Fruit fly (Drosophila melanogaster): ENCODE data around the gene CG5746.

The CG5746 gene

DNA sequence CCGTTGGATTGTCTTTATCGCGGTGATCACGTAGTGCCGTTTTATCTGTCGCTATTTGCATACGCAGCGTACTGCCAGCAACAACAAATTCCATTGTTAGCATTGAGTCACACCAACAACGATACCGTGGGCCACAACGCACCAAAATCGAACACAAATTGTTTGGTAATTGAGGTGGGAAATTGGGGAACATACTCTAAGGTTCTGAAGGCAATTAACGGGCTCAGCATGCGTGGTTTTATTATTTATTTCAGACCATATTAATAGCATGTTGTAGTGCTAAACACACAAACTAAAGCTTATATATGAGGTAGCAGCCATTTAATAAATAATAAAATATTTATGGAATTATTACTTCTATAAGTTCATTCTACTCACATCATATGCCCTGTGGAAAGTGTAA lies 50.1 kb downstream of the CG5746 start (continued):
- TF ChIP-seq pzg (GFP tag; optimal IDR thresholded peaks at IDR 0.05): no peak
- TF ChIP-seq Nf-YC (tag; optimal IDR thresholded peaks at IDR 0.05): no peak
- TF ChIP-seq CG1647 (GFP tag; optimal IDR thresholded peaks at IDR 0.05): no peak
- TF ChIP-seq pnt (GFP tag; optimal IDR thresholded peaks at IDR 0.05): no peak
- TF ChIP-seq CG6272 (GFP tag; IDR thresholded peaks at IDR 0.05): no peak
- no peak for TF ChIP-seq CG11247 (GFP tag; IDR thresholded peaks at IDR 0.05)
- TF ChIP-seq Bteb2 (GFP tag; optimal IDR thresholded peaks at IDR 0.05): no peak
- peak; percentile 6 for TF ChIP-seq gsb-n (tag; optimal IDR thresholded peaks at IDR 0.05)
- no peak for TF ChIP-seq CG10543 (GFP tag; optimal IDR thresholded peaks at IDR 0.05)
- TF ChIP-seq CG34224 (GFP tag; IDR thresholded peaks at IDR 0.05; ENCODE audit: partially characterized antibody): no peak
- no peak for TF ChIP-seq Spps (tag; optimal IDR thresholded peaks at IDR 0.05)
- TF ChIP-seq CG7928 (GFP tag; optimal IDR thresholded peaks at IDR 0.05): no peak
- no peak for TF ChIP-seq ac (GFP tag; optimal IDR thresholded peaks at IDR 0.05)
- no peak for TF ChIP-seq CG15514 (GFP tag; optimal IDR thresholded peaks at IDR 0.05)
- peak; percentile 0 for TF ChIP-seq CG10209 (GFP tag; optimal IDR thresholded peaks at IDR 0.05)
- TF ChIP-seq CG12744 (GFP tag; optimal IDR thresholded peaks at IDR 0.05): no peak
- no peak for TF ChIP-seq CG10431 (GFP tag; optimal IDR thresholded peaks at IDR 0.05)
- TF ChIP-seq lilli (GFP tag; optimal IDR thresholded peaks at IDR 0.05): no peak
- TF ChIP-seq z (GFP tag; IDR thresholded peaks at IDR 0.05): no peak
- TF ChIP-seq CG30431 (GFP tag; optimal IDR thresholded peaks at IDR 0.05): no peak
- no peak for TF ChIP-seq sim (GFP tag; IDR thresholded peaks at IDR 0.05)
- no peak for TF ChIP-seq HmgZ (tag; optimal IDR thresholded peaks at IDR 0.05)
- TF ChIP-seq Trl (optimal IDR thresholded peaks at IDR 0.05): no peak
- no peak for TF ChIP-seq Trl (GFP tag; optimal IDR thresholded peaks at IDR 0.05)
- TF ChIP-seq inv (GFP tag; IDR thresholded peaks at IDR 0.05; ENCODE audit: partially characterized antibody): no peak
- no peak for TF ChIP-seq BEAF-32 (GFP tag; optimal IDR thresholded peaks at IDR 0.05)
- TF ChIP-seq yki (optimal IDR thresholded peaks at IDR 0.05): no peak
- no peak for TF ChIP-seq bcd (GFP tag; optimal IDR thresholded peaks at IDR 0.05)
- TF ChIP-seq sc (optimal IDR thresholded peaks at IDR 0.05): no peak
- TF ChIP-seq sc (GFP tag; optimal IDR thresholded peaks at IDR 0.05): peak; percentile 10
- TF ChIP-seq CG32767 (GFP tag; IDR thresholded peaks at IDR 0.05): no peak
- no peak for TF ChIP-seq h (optimal IDR thresholded peaks at IDR 0.05)
- peak; percentile 26 for TF ChIP-seq CG14710 (tag; optimal IDR thresholded peaks at IDR 0.05)
- TF ChIP-seq MESR4 (GFP tag; optimal IDR thresholded peaks at IDR 0.05): no peak
- no peak for TF ChIP-seq zfh2 (GFP tag; optimal IDR thresholded peaks at IDR 0.05)
- TF ChIP-seq CG31224 (GFP tag; IDR thresholded peaks at IDR 0.05): no peak
- TF ChIP-seq CG1024 (GFP tag; IDR thresholded peaks at IDR 0.05): no peak
- TF ChIP-seq Dp (GFP tag; optimal IDR thresholded peaks at IDR 0.05): no peak
- no peak for TF ChIP-seq CG12299 (tag; optimal IDR thresholded peaks at IDR 0.05)
- TF ChIP-seq Meics (GFP tag; optimal IDR thresholded peaks at IDR 0.05): peak; percentile 29
- peak; percentile 39 for TF ChIP-seq CG11504 (tag; optimal IDR thresholded peaks at IDR 0.05)
- peak; percentile 24 for TF ChIP-seq nmo (GFP tag; optimal IDR thresholded peaks at IDR 0.05)
- peak in 1 of 2 experiments; percentile 5 for TF ChIP-seq Pdp1 (GFP tag; optimal IDR thresholded peaks at IDR 0.05)
- TF ChIP-seq grau (tag; optimal IDR thresholded peaks at IDR 0.05): peak; percentile 34
- no peak for TF ChIP-seq ato (GFP tag; IDR thresholded peaks at IDR 0.05; ENCODE audit: partially characterized antibody)
- TF ChIP-seq CG2202 (tag; optimal IDR thresholded peaks at IDR 0.05): no peak
- TF ChIP-seq CG10274 (GFP tag; optimal IDR thresholded peaks at IDR 0.05): no peak
- TF ChIP-seq CG5245 (GFP tag; optimal IDR thresholded peaks at IDR 0.05): peak; percentile 17
- TF ChIP-seq D19B (GFP tag; optimal IDR thresholded peaks at IDR 0.05): no peak
- peak; percentile 2 for TF ChIP-seq HHEX (GFP tag; optimal IDR thresholded peaks at IDR 0.05)
- peak; percentile 57 for TF ChIP-seq dmrt11E (tag; optimal IDR thresholded peaks at IDR 0.05)
- TF ChIP-seq NK7.1 (GFP tag; optimal IDR thresholded peaks at IDR 0.05): no peak
- TF ChIP-seq sens-2 (GFP tag; IDR thresholded peaks at IDR 0.05): no peak
